Worm (Caenorhabditis elegans) whole organism, L4 larva: ENCODE data around the gene fos-1.

Source experiments
- ama-1 ChIP-seq: fragments of 150-350 bp; optimal IDR thresholded peaks from 2 replicates; lab custom pipeline; 2014; ENCODE audit warnings: inconsistent platforms, mixed read lengths
- fos-1 ChIP-seq: fragments of 150-350 bp; optimal IDR thresholded peaks from 2 replicates; lab custom pipeline; 2014; ENCODE audit warnings: missing biosample characterization, missing genetic modification characterization
- lin-29 ChIP-seq: fragments of 200-800 bp; sonication (Bioruptor generic); IDR thresholded peaks from 2 replicates; pipeline ENCODE4 v1.3.6; 2022; ENCODE audit warnings: missing genetic modification reagents, missing genetic modification characterization, missing compliant biosample characterization
- lir-3 ChIP-seq: sonication (generic microtip); optimal IDR thresholded peaks from 2 replicates; lab custom pipeline; 2016; ENCODE audit warnings: mild to moderate bottlenecking, missing genetic modification characterization, missing compliant biosample characterization
- mdl-1 ChIP-seq, 2 experiments: fragments of 150-350 bp in 1 of 2; sonication (generic microtip) in 1 of 2; optimal IDR thresholded peaks; 2 replicates each; lab custom pipeline; 2014 to 2017; ENCODE audit warnings: missing biosample characterization in 2 of 2, missing genetic modification characterization in 2 of 2
- nhr-11 ChIP-seq: fragments of 150-350 bp; optimal IDR thresholded peaks from 2 replicates; lab custom pipeline; 2014; ENCODE audit warnings: missing biosample characterization, missing genetic modification characterization

ce11 chrV:6018944-6019450, 15.6 kb downstream of the fos-1 start, which contains the start of gene picc-1:
- no peak for TF ChIP-seq fos-1 (tag; lab: Kevin White, UChicago)
- TF ChIP-seq nhr-11 (tag; lab: Kevin White, UChicago), result no peak
- TF ChIP-seq lin-29, result no peak
- peak; percentile 89 for TF ChIP-seq ama-1 (lab: Kevin White, UChicago)
- TF ChIP-seq lir-3 (tag; lab: Kevin White, UChicago), result no peak
- TF ChIP-seq mdl-1 (tag; optimal IDR thresholded peaks at IDR 0.05; lab: Kevin White, UChicago), result no peak
